Fruit fly (Drosophila melanogaster): ENCODE data around the gene Ets21C.
A peak's percentile ranks its signal among the peaks of the same experiment; 100 is the strongest.

The Ets21C gene

DNA sequence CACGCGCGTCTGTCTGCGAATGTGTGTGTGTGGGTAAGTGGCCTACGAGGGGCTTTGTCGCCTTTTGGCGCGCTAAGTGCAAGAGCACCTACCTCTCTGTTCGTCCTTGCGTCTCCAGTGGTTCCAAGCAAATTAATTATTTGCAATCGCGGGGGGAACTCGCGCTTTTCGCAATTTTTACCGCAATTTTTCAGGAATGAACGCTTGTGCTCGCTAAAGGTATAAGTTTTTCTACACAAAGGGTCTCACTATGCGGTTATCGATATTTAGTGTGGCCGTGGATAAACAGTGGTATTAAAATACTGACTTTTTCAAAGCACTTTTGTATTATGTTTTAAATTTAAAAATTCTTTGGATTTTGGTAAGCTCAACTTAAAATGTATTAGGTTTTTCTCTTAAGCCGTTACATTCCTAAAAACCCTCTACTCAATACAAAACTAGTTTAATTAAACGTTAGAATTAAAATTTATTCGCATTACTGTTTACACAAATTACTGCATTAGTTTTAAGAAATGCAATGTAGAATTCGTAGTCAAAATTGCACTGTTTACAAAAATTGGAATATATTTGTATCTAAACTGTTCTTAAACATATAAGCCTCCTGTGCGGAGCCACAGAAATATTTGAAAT lies 10.3 kb downstream of the Ets21C start, which contains the start of gene lwr (continued):
- no peak for TF ChIP-seq CG7839 (tag; optimal IDR thresholded peaks at IDR 0.05)
- TF ChIP-seq CG14710 (tag; optimal IDR thresholded peaks at IDR 0.05): peak; percentile 38
- TF ChIP-seq CG30020 (tag; optimal IDR thresholded peaks at IDR 0.05): peak; percentile 38
- peak; percentile 89 for TF ChIP-seq CG9797 (GFP tag; optimal IDR thresholded peaks at IDR 0.05)
- no peak for TF ChIP-seq CG10366 (GFP tag; IDR thresholded peaks at IDR 0.05)
- TF ChIP-seq CG7963 (GFP tag; IDR thresholded peaks at IDR 0.05; ENCODE audit: partially characterized antibody): no peak
- no peak for TF ChIP-seq CG11247 (GFP tag; IDR thresholded peaks at IDR 0.05)
- peak; percentile 48 for TF ChIP-seq trem (tag; optimal IDR thresholded peaks at IDR 0.05)
- TF ChIP-seq CG12744 (GFP tag; optimal IDR thresholded peaks at IDR 0.05): no peak
- TF ChIP-seq CG6689 (GFP tag; IDR thresholded peaks at IDR 0.05): no peak
- TF ChIP-seq Doc3 (GFP tag; IDR thresholded peaks at IDR 0.05; ENCODE audit: partially characterized antibody): peak; percentile 64
- peak; percentile 27 for TF ChIP-seq Ets97D (GFP tag; optimal IDR thresholded peaks at IDR 0.05)
- peak; percentile 27; the same call in 2 of the 3 replicates for TF ChIP-seq CG34224 (GFP tag; IDR thresholded peaks at IDR 0.05; ENCODE audit: partially characterized antibody)
- no peak for TF ChIP-seq CG18011 (GFP tag; optimal IDR thresholded peaks at IDR 0.05)
- peak; percentile 72 for TF ChIP-seq Dref (GFP tag; IDR thresholded peaks at IDR 0.05)
- TF ChIP-seq amos (GFP tag; IDR thresholded peaks at IDR 0.05; ENCODE audit: partially characterized antibody): peak; percentile 64
- TF ChIP-seq CG3281 (GFP tag; optimal IDR thresholded peaks at IDR 0.05): no peak
- TF ChIP-seq tup (GFP tag; optimal IDR thresholded peaks at IDR 0.05): no peak
- peak; percentile 65 for TF ChIP-seq sens (GFP tag)
- TF ChIP-seq Usf (GFP tag; optimal IDR thresholded peaks at IDR 0.05): no peak
- peak; percentile 40 for TF ChIP-seq HmgZ (tag; optimal IDR thresholded peaks at IDR 0.05)
- no peak for TF ChIP-seq Dad (GFP tag; optimal IDR thresholded peaks at IDR 0.05)
- no peak for TF ChIP-seq Nf-YC (tag; optimal IDR thresholded peaks at IDR 0.05)
- no peak for TF ChIP-seq CG10321 (GFP tag; IDR thresholded peaks at IDR 0.05)
- peak; percentile 65 for TF ChIP-seq unc-4 (GFP tag; IDR thresholded peaks at IDR 0.05; ENCODE audit: partially characterized antibody)
- TF ChIP-seq CG11560 (tag; IDR thresholded peaks at IDR 0.05): no peak
- peak; percentile 15 for TF ChIP-seq CoRest (tag; optimal IDR thresholded peaks at IDR 0.05)
- peak; percentile 83 for TF ChIP-seq gfzf (GFP tag; optimal IDR thresholded peaks at IDR 0.05)
- peak; percentile 15 for TF ChIP-seq nmo (GFP tag; optimal IDR thresholded peaks at IDR 0.05)
- TF ChIP-seq scrt (GFP tag; optimal IDR thresholded peaks at IDR 0.05): no peak
- TF ChIP-seq Hmx (GFP tag; optimal IDR thresholded peaks at IDR 0.05): no peak
- TF ChIP-seq knrl (GFP tag; IDR thresholded peaks at IDR 0.05; ENCODE audit: partially characterized antibody): peak; percentile 56; the same call in 2 of the 3 replicates
- TF ChIP-seq CG7357 (GFP tag; IDR thresholded peaks at IDR 0.05): no peak
- peak; percentile 29 for TF ChIP-seq CG10267 (tag; optimal IDR thresholded peaks at IDR 0.05)
- TF ChIP-seq MESR4 (GFP tag; optimal IDR thresholded peaks at IDR 0.05): peak; percentile 80
- TF ChIP-seq D (optimal IDR thresholded peaks at IDR 0.05): no peak
- no peak for TF ChIP-seq D (GFP tag; optimal IDR thresholded peaks at IDR 0.05)

DNA sequence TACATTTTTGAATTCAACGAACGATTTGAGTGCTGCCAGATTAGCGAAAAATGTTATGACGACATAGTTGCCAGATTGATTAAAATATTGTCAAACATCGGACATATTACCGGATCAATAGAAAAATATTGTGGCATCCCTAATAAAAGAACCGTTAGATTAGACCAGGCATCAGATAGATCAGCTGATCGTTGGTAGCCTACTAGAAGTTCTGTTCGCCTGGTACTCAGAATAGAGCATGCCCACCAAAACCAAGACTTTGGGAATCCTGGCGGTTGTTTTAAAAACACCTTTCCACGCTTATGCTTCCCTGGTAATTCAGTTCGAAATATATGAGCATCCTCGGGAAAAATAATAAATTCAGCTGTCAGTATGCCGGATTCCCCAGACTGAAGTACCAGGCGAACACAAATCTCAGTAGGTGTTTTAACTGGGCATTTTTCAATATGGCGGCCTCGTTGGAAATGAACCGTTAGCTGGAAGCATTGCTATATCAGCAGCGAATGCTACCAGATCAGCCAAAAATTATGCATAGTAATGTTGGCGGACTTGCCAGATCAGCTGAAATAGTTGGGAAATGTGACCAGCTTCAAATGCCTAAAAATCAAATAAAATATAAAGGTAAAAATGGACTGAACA lies 12.0 kb downstream of the Ets21C start:
- TF ChIP-seq CrebB (tag; optimal IDR thresholded peaks at IDR 0.05) (peak; percentile 42), aop (GFP tag; IDR thresholded peaks at IDR 0.05) (no peak), ara (GFP tag; IDR thresholded peaks at IDR 0.05) (no peak), danr (GFP tag; IDR thresholded peaks at IDR 0.05) (no peak), ranshi (GFP tag; IDR thresholded peaks at IDR 0.05) (no peak), CG13894 (tag; optimal IDR thresholded peaks at IDR 0.05) (peak; percentile 69), da (GFP tag; optimal IDR thresholded peaks at IDR 0.05) (no peak), ap (GFP tag; IDR thresholded peaks at IDR 0.05) (no peak), hb (GFP tag; IDR thresholded peaks at IDR 0.05; ENCODE audit: partially characterized antibody) (no peak), zen (tag; optimal IDR thresholded peaks at IDR 0.05) (no peak), CTCF (GFP tag; optimal IDR thresholded peaks at IDR 0.05) (peak; percentile 57), Atf6 (GFP tag; IDR thresholded peaks at IDR 0.05) (no peak), CG3065 (GFP tag; optimal IDR thresholded peaks at IDR 0.05) (no peak), Meics (GFP tag; optimal IDR thresholded peaks at IDR 0.05) (no peak), CG9609 (GFP tag; optimal IDR thresholded peaks at IDR 0.05) (no peak)

Data from whole organism, embryonic.